Fruit fly (Drosophila melanogaster): Measurements from ENCODE around the gene alpha-Man-Ib.

The alpha-Man-Ib gene

DNA sequence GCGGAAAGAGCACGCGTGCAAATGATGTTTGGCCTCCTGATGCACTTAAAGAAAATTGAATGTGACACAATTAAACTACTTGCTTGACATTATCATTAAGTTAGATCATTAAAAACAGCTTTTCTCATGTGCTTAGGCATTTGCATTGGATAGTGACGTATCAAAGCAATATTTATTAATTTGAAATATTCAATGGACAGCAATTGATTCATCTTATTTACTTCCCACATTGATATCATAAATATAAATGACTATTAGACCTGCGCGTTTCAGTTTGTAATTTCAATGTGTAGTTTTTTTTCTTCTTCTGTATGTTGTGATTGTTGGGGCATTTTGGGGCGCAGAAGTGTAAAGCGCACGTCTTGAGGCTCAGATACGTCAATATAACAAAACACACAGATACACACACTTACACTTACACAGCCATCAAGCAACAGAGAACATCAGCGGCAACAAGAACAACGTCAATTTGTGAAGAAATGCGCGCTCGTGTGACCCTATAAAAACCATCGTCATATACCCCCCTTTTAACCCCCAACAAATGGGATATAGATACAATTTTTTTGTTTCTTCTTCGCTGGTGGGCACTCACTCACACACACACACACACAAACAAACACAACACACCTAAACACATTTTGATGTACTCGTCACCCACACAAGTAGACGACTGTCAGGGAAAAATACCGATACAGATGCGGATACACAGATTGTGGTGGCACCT lies 23.5 kb downstream of the alpha-Man-Ib start (continued):
- TF ChIP-seq Camta (GFP tag; optimal IDR thresholded peaks at IDR 0.05): peak; percentile 47
- peak; percentile 81 for TF ChIP-seq abd-A (tag; optimal IDR thresholded peaks at IDR 0.05)
- peak; percentile 58 for TF ChIP-seq sd (tag; optimal IDR thresholded peaks at IDR 0.05)
- TF ChIP-seq fd64A (GFP tag; optimal IDR thresholded peaks at IDR 0.05): no peak
- peak; percentile 78 for TF ChIP-seq CG8388 (GFP tag; optimal IDR thresholded peaks at IDR 0.05)
- peak; percentile 43 for TF ChIP-seq CG6854 (GFP tag; optimal IDR thresholded peaks at IDR 0.05)
- 0 out of 3 replicates have a peak, but pooled peaks have one; percentile 15 for TF ChIP-seq z (GFP tag; IDR thresholded peaks at IDR 0.05)
- TF ChIP-seq CG18619 (GFP tag; optimal IDR thresholded peaks at IDR 0.05): peak; percentile 70
- TF ChIP-seq CG2120 (GFP tag; optimal IDR thresholded peaks at IDR 0.05): peak; percentile 68
- no peak for TF ChIP-seq br (optimal IDR thresholded peaks at IDR 0.05)
- no peak for TF ChIP-seq D (optimal IDR thresholded peaks at IDR 0.05)
- TF ChIP-seq D (GFP tag; optimal IDR thresholded peaks at IDR 0.05): peak; percentile 82
- peak; percentile 49 for TF ChIP-seq CG12071 (GFP tag; optimal IDR thresholded peaks at IDR 0.05)
- peak; percentile 55 for TF ChIP-seq scrt (GFP tag; optimal IDR thresholded peaks at IDR 0.05)
- TF ChIP-seq CG9215 (GFP tag; IDR thresholded peaks at IDR 0.05): peak; percentile 55
- peak; percentile 14 for TF ChIP-seq Bdp1 (GFP tag; optimal IDR thresholded peaks at IDR 0.05)
- peak; percentile 57 for TF ChIP-seq CG30431 (GFP tag; optimal IDR thresholded peaks at IDR 0.05)
- TF ChIP-seq CrebB (tag; optimal IDR thresholded peaks at IDR 0.05): peak; percentile 6
- peak; percentile 93 for TF ChIP-seq cg (GFP tag; optimal IDR thresholded peaks at IDR 0.05)
- no peak for TF ChIP-seq Dll (GFP tag; IDR thresholded peaks at IDR 0.05; ENCODE audit: partially characterized antibody)
- TF ChIP-seq Sry-β (GFP tag; optimal IDR thresholded peaks at IDR 0.05): no peak
- peak; percentile 71 for TF ChIP-seq sisA (GFP tag; IDR thresholded peaks at IDR 0.05)
- peak; percentile 77 for TF ChIP-seq Ptx1 (GFP tag; IDR thresholded peaks at IDR 0.05)
- no peak for TF ChIP-seq CG11085 (GFP tag; IDR thresholded peaks at IDR 0.05)
- peak; percentile 47 for TF ChIP-seq wor (GFP tag; IDR thresholded peaks at IDR 0.05)
- peak; percentile 55 for TF ChIP-seq CG15011 (GFP tag; optimal IDR thresholded peaks at IDR 0.05)
- TF ChIP-seq Usf (GFP tag; optimal IDR thresholded peaks at IDR 0.05): peak; percentile 20
- TF ChIP-seq CG11093 (GFP tag; IDR thresholded peaks at IDR 0.05): peak; percentile 73; the same call in 2 of the 3 replicates
- TF ChIP-seq CG11695 (GFP tag; IDR thresholded peaks at IDR 0.05): peak; percentile 75; the same call in 2 of the 3 replicates
- TF ChIP-seq CG3281 (GFP tag; optimal IDR thresholded peaks at IDR 0.05): peak; percentile 57
- 0 out of 2 replicates have a peak, but pooled peaks have one; percentile 19 for TF ChIP-seq Drgx (GFP tag; IDR thresholded peaks at IDR 0.05)
- no peak for TF ChIP-seq ham (GFP tag; IDR thresholded peaks at IDR 0.05)
- no peak for TF ChIP-seq Lhr (GFP tag; optimal IDR thresholded peaks at IDR 0.05)
- peak; percentile 37; the same call in 1 of the 2 replicates for TF ChIP-seq danr (GFP tag; IDR thresholded peaks at IDR 0.05)
- TF ChIP-seq ranshi (GFP tag; IDR thresholded peaks at IDR 0.05): peak; percentile 62; the same call in 1 of the 2 replicates
- peak; percentile 56; the same call in 2 of the 3 replicates for TF ChIP-seq zfh1 (GFP tag; IDR thresholded peaks at IDR 0.05)
- TF ChIP-seq ssp (GFP tag; IDR thresholded peaks at IDR 0.05): peak; percentile 58
- TF ChIP-seq BtbVII (GFP tag; optimal IDR thresholded peaks at IDR 0.05): peak; percentile 48
- TF ChIP-seq onecut (GFP tag; IDR thresholded peaks at IDR 0.05): peak; percentile 35
- TF ChIP-seq NfI (GFP tag; optimal IDR thresholded peaks at IDR 0.05): peak; percentile 59
- TF ChIP-seq pfk (GFP tag; optimal IDR thresholded peaks at IDR 0.05): no peak
- TF ChIP-seq CkIIα-i1 (GFP tag; IDR thresholded peaks at IDR 0.05): no peak
- TF ChIP-seq sqz (GFP tag; optimal IDR thresholded peaks at IDR 0.05): peak; percentile 32
- peak; percentile 84 for TF ChIP-seq Sox102F (GFP tag; optimal IDR thresholded peaks at IDR 0.05)
- TF ChIP-seq HHEX (GFP tag; optimal IDR thresholded peaks at IDR 0.05): peak; percentile 76
- peak; percentile 86 for TF ChIP-seq gem (tag; optimal IDR thresholded peaks at IDR 0.05)
- no peak for TF ChIP-seq aop (GFP tag; IDR thresholded peaks at IDR 0.05)
- peak; percentile 72 for TF ChIP-seq Hsf (GFP tag; optimal IDR thresholded peaks at IDR 0.05)
- peak; percentile 11; the same call in 2 of the 3 replicates for TF ChIP-seq so (GFP tag; IDR thresholded peaks at IDR 0.05)
- no peak for TF ChIP-seq CG11247 (GFP tag; IDR thresholded peaks at IDR 0.05)
